Fruit fly (Drosophila melanogaster): ENCODE results near the gene CG43739.

dm6 chr2L:20957968-20958367, 39.2 kb upstream of the CG43739 start:
- no peak for TF ChIP-seq MBD-R2 (GFP tag; IDR thresholded peaks at IDR 0.05)
- no peak for TF ChIP-seq CG13624 (GFP tag; optimal IDR thresholded peaks at IDR 0.05)
- no peak for TF ChIP-seq CG10543 (GFP tag; optimal IDR thresholded peaks at IDR 0.05)
